Fruit fly (Drosophila melanogaster): ENCODE measurements around the gene CG13361.
A peak's percentile ranks its signal among the peaks of the same experiment; 100 is the strongest.

Gene CG13361

DNA sequence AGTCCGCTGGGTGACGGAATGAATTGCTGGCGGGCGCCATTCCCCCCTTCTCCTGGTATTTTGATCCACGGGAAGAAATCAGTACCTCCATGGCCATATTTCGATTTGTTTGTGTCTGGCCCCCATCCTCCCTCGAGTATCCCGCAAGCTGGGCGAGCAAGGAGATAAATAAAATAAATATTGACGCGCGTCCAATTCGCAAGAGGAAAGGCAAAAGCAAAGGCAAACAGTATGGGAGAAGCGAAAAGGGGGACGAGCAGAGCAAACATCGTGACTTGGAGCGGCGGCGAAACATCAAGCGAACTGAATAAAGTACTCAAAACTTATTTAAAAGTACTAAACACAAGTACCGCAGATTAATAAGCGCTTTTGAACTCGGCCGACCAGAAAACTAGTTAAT is 14.5 kb upstream of the CG13361 start (continued):
- TF ChIP-seq Hmr (GFP tag; optimal IDR thresholded peaks at IDR 0.05) (peak; percentile 37), CG11695 (GFP tag; IDR thresholded peaks at IDR 0.05) (no peak), tio (GFP tag; optimal IDR thresholded peaks at IDR 0.05) (no peak), Tbp (GFP tag; optimal IDR thresholded peaks at IDR 0.05) (no peak), CG10654 (GFP tag; optimal IDR thresholded peaks at IDR 0.05) (no peak), nom (GFP tag; optimal IDR thresholded peaks at IDR 0.05) (peak; percentile 60), pan (optimal IDR thresholded peaks at IDR 0.05) (no peak), pan (GFP tag; optimal IDR thresholded peaks at IDR 0.05 in 1 of 2, IDR thresholded peaks at IDR 0.05 in 1 of 2) (peak in 1 of 2 experiments; percentile 19), CG2202 (tag; optimal IDR thresholded peaks at IDR 0.05) (no peak), pho (GFP tag; optimal IDR thresholded peaks at IDR 0.05) (peak; percentile 8), CG10565 (GFP tag; optimal IDR thresholded peaks at IDR 0.05) (no peak), gem (tag; optimal IDR thresholded peaks at IDR 0.05) (peak; percentile 19), Meics (GFP tag; optimal IDR thresholded peaks at IDR 0.05) (peak; percentile 14), CG15514 (GFP tag; optimal IDR thresholded peaks at IDR 0.05) (peak; percentile 20), lov (optimal IDR thresholded peaks at IDR 0.05) (no peak), lov (GFP tag; IDR thresholded peaks at IDR 0.05) (0 out of 3 replicates have a peak, but pooled peaks have one; percentile 27), CG12071 (GFP tag; optimal IDR thresholded peaks at IDR 0.05) (peak; percentile 11), crol (GFP tag; IDR thresholded peaks at IDR 0.05) (peak; percentile 15; the same call in 1 of the 2 replicates), CG12769 (tag; optimal IDR thresholded peaks at IDR 0.05) (peak; percentile 8), otp (GFP tag; IDR thresholded peaks at IDR 0.05) (no peak), wek (GFP tag; optimal IDR thresholded peaks at IDR 0.05) (peak; percentile 33), Drgx (GFP tag; IDR thresholded peaks at IDR 0.05) (0 out of 2 replicates have a peak, but pooled peaks have one; percentile 15), MTF-1 (GFP tag; optimal IDR thresholded peaks at IDR 0.05; ENCODE audit: borderline replicate concordance) (peak; percentile 6), CG30431 (GFP tag; optimal IDR thresholded peaks at IDR 0.05) (no peak), CG9437 (GFP tag; optimal IDR thresholded peaks at IDR 0.05) (no peak), odd (GFP tag; optimal IDR thresholded peaks at IDR 0.05) (no peak), ac (GFP tag; optimal IDR thresholded peaks at IDR 0.05) (no peak), ash1 (GFP tag; optimal IDR thresholded peaks at IDR 0.05) (no peak), CG8290 (GFP tag; optimal IDR thresholded peaks at IDR 0.05) (no peak), CG8290 (tag; optimal IDR thresholded peaks at IDR 0.05) (peak in 1 of 2 experiments; percentile 10), pnt (GFP tag; optimal IDR thresholded peaks at IDR 0.05) (no peak), CG4282 (GFP tag; optimal IDR thresholded peaks at IDR 0.05) (no peak), CG1603 (tag; optimal IDR thresholded peaks at IDR 0.05) (peak; percentile 17), CG5245 (GFP tag; optimal IDR thresholded peaks at IDR 0.05) (no peak), CG15696 (tag; optimal IDR thresholded peaks at IDR 0.05) (peak; percentile 21), grau (tag; optimal IDR thresholded peaks at IDR 0.05) (no peak), z (GFP tag; IDR thresholded peaks at IDR 0.05) (0 out of 3 replicates have a peak, but pooled peaks have one; percentile 11), CG11504 (tag; optimal IDR thresholded peaks at IDR 0.05) (no peak), amos (GFP tag; IDR thresholded peaks at IDR 0.05; ENCODE audit: partially characterized antibody) (no peak), sens (GFP tag) (peak; percentile 66), ATbp (GFP tag; optimal IDR thresholded peaks at IDR 0.05) (peak; percentile 64), Optix (GFP tag; IDR thresholded peaks at IDR 0.05) (no peak), slou (GFP tag; optimal IDR thresholded peaks at IDR 0.05) (no peak), usp (GFP tag; optimal IDR thresholded peaks at IDR 0.05) (no peak), ems (GFP tag; optimal IDR thresholded peaks at IDR 0.05) (no peak), nau (GFP tag; optimal IDR thresholded peaks at IDR 0.05) (peak; percentile 29), CG7271 (tag; optimal IDR thresholded peaks at IDR 0.05) (no peak), Ets97D (GFP tag; optimal IDR thresholded peaks at IDR 0.05) (no peak), CG3407 (GFP tag; optimal IDR thresholded peaks at IDR 0.05) (peak; percentile 4), CG6689 (GFP tag; IDR thresholded peaks at IDR 0.05) (no peak), CG8478 (optimal IDR thresholded peaks at IDR 0.05) (no peak), abd-A (tag; optimal IDR thresholded peaks at IDR 0.05) (no peak)

Measured in whole organism, embryonic.